Worm (Caenorhabditis elegans): ENCODE measurements around the gene T12D8.9.

T12D8.9 gene

DNA sequence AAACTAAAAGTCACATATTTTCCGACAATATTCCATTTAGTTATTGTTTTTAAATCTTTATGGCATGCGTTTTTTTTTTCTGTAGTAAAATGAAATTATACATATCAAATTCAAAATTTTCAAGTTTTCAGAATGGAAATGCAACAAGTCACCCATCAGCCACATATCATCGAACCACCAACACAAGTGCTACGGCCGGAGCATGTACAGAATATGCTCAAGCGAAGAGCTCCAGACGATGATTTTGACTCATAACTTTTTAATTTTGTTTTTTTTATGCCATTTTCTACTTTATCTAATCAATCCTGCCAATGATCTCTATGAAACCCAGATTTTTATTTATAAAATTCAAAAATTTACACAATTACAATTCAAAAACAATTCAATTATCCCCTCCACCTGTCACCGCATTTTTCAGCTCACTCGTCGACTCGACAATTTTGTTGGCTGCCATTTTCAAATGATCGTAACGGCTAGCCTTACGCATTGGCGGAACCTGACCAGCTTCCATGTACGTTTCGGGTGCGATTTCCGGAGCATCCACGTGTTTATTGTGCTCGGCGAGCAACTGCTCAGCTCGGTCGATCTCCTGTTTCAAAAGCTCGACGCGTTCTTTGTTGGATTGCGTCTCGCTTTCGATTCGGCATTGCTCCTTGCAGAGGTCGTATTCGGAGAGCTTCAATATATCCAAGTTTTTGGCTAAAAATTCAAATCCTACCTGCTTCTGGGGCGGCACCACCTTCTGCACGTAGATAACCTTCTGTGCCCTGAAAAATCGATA lies 8.9 kb downstream of the T12D8.9 start:
- no peak for TF ChIP-seq C38D4.7 (GFP tag; optimal IDR thresholded peaks at IDR 0.05)
- TF ChIP-seq ceh-24 (tag; optimal IDR thresholded peaks at IDR 0.05), result no peak
- no peak for TF ChIP-seq dve-1 (tag; optimal IDR thresholded peaks at IDR 0.05)
- TF ChIP-seq C08G9.2 (tag; optimal IDR thresholded peaks at IDR 0.05), result no peak
- no peak for TF ChIP-seq nfya-1 (tag; optimal IDR thresholded peaks at IDR 0.05)
- no peak for TF ChIP-seq pros-1 (tag; optimal IDR thresholded peaks at IDR 0.05)
- TF ChIP-seq ref-2 (tag; optimal IDR thresholded peaks at IDR 0.05), result no peak
- no peak for TF ChIP-seq hlh-15 (tag; optimal IDR thresholded peaks at IDR 0.05)
- no peak for TF ChIP-seq ahr-1 (tag; optimal IDR thresholded peaks at IDR 0.05)
- TF ChIP-seq fkh-6 (tag; optimal IDR thresholded peaks at IDR 0.05), result no peak
- TF ChIP-seq ceh-31 (tag; optimal IDR thresholded peaks at IDR 0.05), result no peak
- no peak for TF ChIP-seq madf-2 (tag; optimal IDR thresholded peaks at IDR 0.05)
- no peak for TF ChIP-seq tbx-7 (tag; optimal IDR thresholded peaks at IDR 0.05)

DNA sequence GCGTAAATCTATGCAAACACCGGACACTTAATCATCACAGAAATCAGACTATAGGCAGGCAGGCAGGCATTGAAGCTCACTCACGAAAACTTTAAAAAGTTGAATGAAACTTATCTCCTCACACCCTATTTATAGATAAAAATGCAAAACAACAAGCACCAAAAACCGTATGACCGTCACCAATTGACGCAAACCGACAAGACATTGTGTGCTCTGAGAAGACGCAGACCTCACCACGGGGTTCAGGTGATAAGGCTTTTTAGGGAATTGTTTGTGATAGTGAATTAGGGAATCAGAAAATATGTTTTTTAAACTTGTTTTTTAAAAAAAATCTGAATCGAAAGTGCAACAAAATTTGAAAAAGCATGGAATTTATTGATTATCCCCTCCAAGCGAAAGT lies 9.8 kb downstream of the T12D8.9 start, which contains the start of gene T12D8.5:
TSS of gene T12D8.5 (minus strand) at position 95 of the 400 bp plus-strand sequence.
- TF ChIP-seq ceh-14 (tag; optimal IDR thresholded peaks at IDR 0.05) (no peak), elt-2 (tag; optimal IDR thresholded peaks at IDR 0.05) (peak; percentile 85)

DNA sequence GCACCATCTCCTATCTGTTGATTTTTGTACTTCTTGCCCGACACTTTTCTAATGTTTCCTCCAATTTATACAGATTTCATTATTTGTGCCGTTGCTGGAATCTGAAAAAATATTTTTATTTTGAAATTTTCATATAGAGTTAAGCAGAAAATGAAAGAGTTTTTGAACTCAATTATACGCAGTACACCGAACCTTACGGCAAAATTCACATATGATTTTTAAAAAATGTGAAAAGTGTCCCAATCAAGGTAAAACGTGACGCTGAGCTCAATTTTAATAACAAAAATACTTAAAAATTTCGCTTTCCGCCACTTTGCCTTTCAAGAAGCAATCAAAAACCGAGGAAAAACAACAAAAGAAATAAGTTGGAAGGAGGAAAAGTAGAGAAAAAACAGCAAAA lies 13.8 kb downstream of the T12D8.9 start, which contains the start of gene arrd-17:
TSS of gene arrd-17 (minus strand) at position 101 of the 400 bp plus-strand sequence.
- TF ChIP-seq unc-86 (tag; optimal IDR thresholded peaks at IDR 0.05) (no peak), pat-9 (tag; optimal IDR thresholded peaks at IDR 0.05) (no peak), elt-2 (tag; optimal IDR thresholded peaks at IDR 0.05) (no peak), ceh-30 (tag; optimal IDR thresholded peaks at IDR 0.05) (no peak), ceh-9 (tag; optimal IDR thresholded peaks at IDR 0.05) (no peak), elt-4 (tag; optimal IDR thresholded peaks at IDR 0.05) (no peak), C08G9.2 (tag; optimal IDR thresholded peaks at IDR 0.05) (no peak), pax-1 (tag; optimal IDR thresholded peaks at IDR 0.05) (no peak), gmeb-2 (tag; optimal IDR thresholded peaks at IDR 0.05) (no peak), pros-1 (tag; optimal IDR thresholded peaks at IDR 0.05) (no peak), ama-1 (optimal IDR thresholded peaks at IDR 0.05) (no peak), ceh-34 (tag; optimal IDR thresholded peaks at IDR 0.05) (no peak), lim-6 (tag; optimal IDR thresholded peaks at IDR 0.05) (no peak), hlh-8 (tag; optimal IDR thresholded peaks at IDR 0.05) (no peak), nfya-1 (tag; optimal IDR thresholded peaks at IDR 0.05) (no peak), npax-4 (tag; optimal IDR thresholded peaks at IDR 0.05) (no peak), unc-55 (GFP tag; optimal IDR thresholded peaks at IDR 0.05) (no peak)

DNA sequence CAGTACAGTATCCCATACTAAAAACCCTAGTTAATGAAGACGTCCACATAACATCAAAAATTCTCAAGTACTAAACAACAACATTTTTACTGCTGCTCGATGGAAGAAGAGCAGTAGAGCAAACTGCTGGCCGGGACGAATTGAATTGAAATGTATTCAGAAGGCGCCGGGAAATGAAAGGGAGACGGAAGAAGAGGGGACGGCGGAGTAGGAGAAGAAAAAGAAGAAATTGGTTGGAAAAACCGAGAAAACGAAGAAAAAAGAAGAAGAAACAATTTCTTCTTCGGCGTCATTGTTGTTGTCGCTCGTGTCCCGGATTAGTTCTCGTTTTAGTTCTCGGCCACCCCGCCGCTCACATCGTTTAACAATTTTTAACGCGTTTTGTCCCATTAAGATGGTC lies 16.9 kb downstream of the T12D8.9 start:
- TF ChIP-seq ref-2 (tag; optimal IDR thresholded peaks at IDR 0.05) (no peak), unc-42 (tag; optimal IDR thresholded peaks at IDR 0.05) (peak; percentile 66), fax-1 (tag; optimal IDR thresholded peaks at IDR 0.05) (no peak)

DNA sequence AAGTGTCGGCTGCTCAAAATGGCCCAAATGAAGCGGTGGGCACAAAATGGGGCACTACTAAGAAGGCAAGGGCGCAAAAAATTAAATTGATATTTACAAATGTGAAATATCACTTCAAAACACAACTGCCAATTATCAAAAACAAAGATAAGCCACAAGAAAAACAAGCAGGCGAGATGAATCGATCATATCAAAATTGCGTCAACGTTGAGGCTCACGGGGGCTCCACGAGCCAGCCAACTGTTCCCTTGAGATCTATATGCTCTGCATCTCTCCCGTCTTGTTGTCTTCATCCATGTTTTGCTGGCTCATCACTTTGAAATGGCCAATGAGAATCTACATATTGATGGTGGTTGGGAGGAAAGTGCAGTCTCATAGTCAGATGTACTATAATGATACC lies 18.3 kb downstream of the T12D8.9 start:
- TF ChIP-seq ceh-6 (GFP tag; optimal IDR thresholded peaks at IDR 0.05) (no peak), fax-1 (tag; optimal IDR thresholded peaks at IDR 0.05) (no peak), unc-55 (GFP tag; optimal IDR thresholded peaks at IDR 0.05) (peak; percentile 46), elt-4 (tag; optimal IDR thresholded peaks at IDR 0.05) (no peak)

DNA sequence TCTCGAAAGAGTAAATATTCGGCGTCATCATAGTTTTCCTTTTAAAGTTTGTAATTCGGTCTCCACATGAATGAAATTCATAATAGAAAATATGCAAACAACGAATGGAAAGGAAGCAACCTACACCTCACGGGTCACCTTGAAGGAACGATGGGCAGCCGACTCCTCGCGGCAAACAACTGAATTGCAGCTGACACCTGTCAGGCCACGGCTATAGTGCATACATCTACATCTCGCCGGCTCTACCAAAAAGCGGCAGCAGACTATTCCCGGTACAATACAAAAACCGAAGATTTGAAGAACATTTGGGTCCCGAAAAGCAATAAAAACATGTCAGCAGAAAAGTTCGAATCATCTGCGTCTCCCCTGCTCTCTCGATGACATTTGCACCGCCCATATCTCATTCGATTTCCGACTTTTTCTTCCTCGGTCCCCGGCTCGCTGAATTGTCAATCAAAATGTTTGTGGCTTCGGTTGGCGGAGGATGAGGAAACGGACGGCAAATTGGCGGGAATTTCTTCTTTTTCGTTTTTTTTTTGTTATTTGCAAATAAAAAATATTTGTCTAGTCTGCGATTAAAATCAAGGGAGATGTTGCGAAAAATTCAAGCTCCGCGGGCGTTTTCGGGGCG lies 18.9 kb downstream of the T12D8.9 start:
- peak; percentile 42 for TF ChIP-seq rnt-1 (tag; optimal IDR thresholded peaks at IDR 0.05)
- TF ChIP-seq hlh-6 (tag; optimal IDR thresholded peaks at IDR 0.05), result no peak
- TF ChIP-seq unc-42 (tag; optimal IDR thresholded peaks at IDR 0.05), result peak; percentile 63
- TF ChIP-seq ceh-18 (tag; optimal IDR thresholded peaks at IDR 0.05), result peak; percentile 35
- TF ChIP-seq madf-2 (tag; optimal IDR thresholded peaks at IDR 0.05), result no peak
- TF ChIP-seq unc-55 (GFP tag; optimal IDR thresholded peaks at IDR 0.05), result peak; percentile 94

Data from whole organism, late embryonic.